Worm (Caenorhabditis elegans): ENCODE measurements around the gene pitr-3.
A peak's percentile ranks its signal among the peaks of the same experiment; 100 is the strongest.

The pitr-3 gene

DNA sequence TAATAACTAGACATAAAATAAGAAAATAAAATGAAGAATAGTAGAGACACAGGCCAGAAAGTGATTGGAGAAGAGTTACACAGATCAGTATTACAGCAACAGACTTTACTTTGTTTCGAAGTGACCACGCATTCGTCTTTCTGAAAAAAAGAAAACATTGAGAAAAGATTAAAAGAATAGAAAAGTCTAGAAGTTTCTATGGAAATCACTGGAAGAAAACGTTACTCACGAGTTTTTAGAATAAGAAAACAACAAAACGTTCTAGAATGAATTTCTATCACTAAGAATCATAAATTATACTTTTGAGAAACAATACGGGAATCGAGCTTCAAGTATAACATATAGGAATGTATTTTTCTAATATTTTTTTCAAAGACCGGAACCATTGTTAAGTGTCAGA, 14.4 kb upstream of the pitr-3 start:
- TF ChIP-seq lin-14 (GFP tag; optimal IDR thresholded peaks at IDR 0.05) (no peak), fos-1 (tag; optimal IDR thresholded peaks at IDR 0.05) (no peak), nhr-77 (tag; optimal IDR thresholded peaks at IDR 0.05) (no peak), unc-30 (tag; optimal IDR thresholded peaks at IDR 0.05) (no peak), ets-5 (GFP tag; IDR thresholded peaks at IDR 0.05) (no peak), egl-13 (tag; optimal IDR thresholded peaks at IDR 0.05) (no peak)

DNA sequence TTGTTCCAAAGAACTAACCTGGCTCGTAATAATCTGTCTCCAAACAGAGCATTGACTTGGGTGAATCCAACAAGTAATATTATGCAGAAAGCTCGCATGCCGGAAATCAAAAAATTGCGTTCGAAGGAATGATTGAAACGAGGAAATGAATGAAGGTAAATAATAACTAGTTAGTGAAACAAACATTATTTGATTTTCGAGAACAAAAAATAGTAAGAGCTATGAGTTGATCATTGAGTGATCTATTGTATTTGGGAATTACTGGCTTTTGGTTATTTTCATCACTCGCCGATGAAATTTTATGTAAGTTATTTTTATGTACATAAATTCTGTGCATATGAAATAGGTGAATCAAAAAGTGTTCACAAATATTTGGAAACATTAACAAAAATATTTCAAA, 13.6 kb upstream of the pitr-3 start, which contains the start of gene B0222.5:
B0222.5 (minus strand) TSS at position 101 of the 400 bp plus-strand sequence.
- TF ChIP-seq nhr-90 (tag; optimal IDR thresholded peaks at IDR 0.05; ENCODE audit: poor library complexity) (no peak), pax-3 (tag; optimal IDR thresholded peaks at IDR 0.05) (no peak), sup-37 (GFP tag; optimal IDR thresholded peaks at IDR 0.05) (no peak), fkh-4 (tag; optimal IDR thresholded peaks at IDR 0.05; ENCODE audit: borderline replicate concordance) (no peak), lin-14 (GFP tag; optimal IDR thresholded peaks at IDR 0.05) (no peak)

DNA sequence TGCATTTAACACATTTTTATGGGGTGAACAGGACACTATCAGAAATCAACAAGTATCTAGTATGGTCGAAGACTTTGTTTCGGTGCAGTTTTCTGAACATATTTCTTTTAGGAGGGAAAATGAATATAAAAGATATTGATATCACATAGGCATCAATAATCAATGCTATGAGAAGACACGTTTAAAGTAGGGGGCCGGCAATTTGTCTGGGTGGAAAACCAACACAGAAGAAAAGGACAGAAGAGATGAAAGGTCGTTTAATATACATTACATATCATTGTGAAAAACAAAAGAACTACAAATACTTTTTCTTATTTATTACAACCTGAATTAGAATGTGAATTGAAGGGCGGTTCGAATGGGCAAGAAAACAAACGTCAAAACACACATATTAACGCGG, 11.1 kb upstream of the pitr-3 start:
- TF ChIP-seq snu-23 (GFP tag; optimal IDR thresholded peaks at IDR 0.05) (peak; percentile 4), lin-13 (GFP tag; optimal IDR thresholded peaks at IDR 0.05) (no peak), nhr-20 (tag; optimal IDR thresholded peaks at IDR 0.05) (peak; percentile 7), unc-30 (tag; optimal IDR thresholded peaks at IDR 0.05) (no peak), unc-86 (tag; optimal IDR thresholded peaks at IDR 0.05) (no peak), sox-4 (tag; optimal IDR thresholded peaks at IDR 0.05) (no peak), C16A3.4 (tag; optimal IDR thresholded peaks at IDR 0.05) (no peak), skn-1 (tag; optimal IDR thresholded peaks at IDR 0.05) (no peak), nhr-71 (tag; optimal IDR thresholded peaks at IDR 0.05) (peak; percentile 7), nhr-85 (tag) (peak; percentile 78)

DNA sequence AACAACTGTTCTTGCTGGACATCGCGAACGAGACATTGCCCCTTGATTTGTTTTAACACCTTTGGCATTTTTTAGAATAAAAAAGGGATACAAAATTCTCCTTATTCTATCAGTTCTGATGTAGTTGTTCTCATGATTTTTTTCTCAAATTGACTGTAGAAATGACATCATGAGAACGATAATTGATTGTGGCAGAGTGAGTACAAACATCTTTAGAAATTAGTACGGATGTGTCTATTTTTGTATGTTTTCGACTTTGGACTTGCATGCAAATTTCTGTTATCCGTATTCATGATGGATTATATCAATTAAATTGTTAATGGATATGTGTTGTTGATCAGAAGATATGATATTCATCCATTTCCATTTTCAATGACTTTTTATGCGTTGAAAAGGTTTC, 7.0 kb upstream of the pitr-3 start:
- TF ChIP-seq tbx-2 (tag; optimal IDR thresholded peaks at IDR 0.05), result peak; percentile 2
- peak; percentile 32 for TF ChIP-seq nhr-71 (tag; optimal IDR thresholded peaks at IDR 0.05)
- no peak for TF ChIP-seq snu-23 (GFP tag; optimal IDR thresholded peaks at IDR 0.05)
- no peak for TF ChIP-seq nhr-47 (tag; optimal IDR thresholded peaks at IDR 0.05)
- peak; percentile 82 for TF ChIP-seq nhr-85 (tag)
- no peak for TF ChIP-seq xbp-1 (tag; optimal IDR thresholded peaks at IDR 0.05)
- TF ChIP-seq lin-14 (GFP tag; optimal IDR thresholded peaks at IDR 0.05), result peak; percentile 23
- TF ChIP-seq nhr-20 (tag; optimal IDR thresholded peaks at IDR 0.05), result peak; percentile 46
- no peak for TF ChIP-seq efl-1 (optimal IDR thresholded peaks at IDR 0.05)
- TF ChIP-seq efl-1 (GFP tag; optimal IDR thresholded peaks at IDR 0.05 in 1 of 2), result no peak

DNA sequence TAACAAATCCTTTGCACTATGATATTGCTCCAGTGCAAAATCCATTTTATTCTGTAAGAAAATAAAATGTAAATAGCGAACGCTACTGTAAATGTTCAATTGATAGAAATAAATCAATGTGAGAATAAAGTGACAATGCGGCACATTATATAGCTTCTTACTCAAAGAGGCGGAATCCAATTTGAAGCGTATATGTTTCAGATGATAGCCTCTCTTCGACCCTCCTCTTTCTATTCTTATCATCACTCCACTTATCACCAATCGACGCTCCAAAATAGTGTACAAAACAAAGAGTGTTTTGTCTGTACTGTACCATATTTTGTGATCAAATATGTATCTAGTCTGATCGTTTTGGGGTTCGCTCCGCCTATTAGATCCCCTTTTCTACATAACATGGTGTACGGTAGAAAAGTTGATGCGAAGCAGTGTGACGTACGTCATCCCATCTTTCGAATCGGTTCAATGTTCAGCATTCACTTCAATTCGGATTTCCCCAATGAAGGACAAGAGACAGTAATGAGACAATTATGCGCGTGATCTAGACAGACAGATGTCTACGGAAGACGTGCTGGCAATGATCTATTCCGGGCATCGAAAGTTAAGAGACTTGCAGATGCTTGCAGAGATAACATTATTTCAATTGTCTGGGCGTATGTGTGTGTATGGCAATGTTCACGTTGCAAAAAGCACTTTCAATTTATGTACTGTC, 5.8 kb upstream of the pitr-3 start, which contains the start of gene spl-2:
spl-2 (minus strand) TSS at position 51 of the 709 bp plus-strand sequence.
- TF ChIP-seq blmp-1 (tag; optimal IDR thresholded peaks at IDR 0.05) (peak; percentile 85), sup-37 (GFP tag; optimal IDR thresholded peaks at IDR 0.05) (no peak), elt-2 (tag; optimal IDR thresholded peaks at IDR 0.05) (peak; percentile 21), nhr-85 (tag) (peak; percentile 98), hlh-17 (GFP tag; optimal IDR thresholded peaks at IDR 0.05; ENCODE audit: borderline replicate concordance) (no peak), unc-30 (tag; optimal IDR thresholded peaks at IDR 0.05) (no peak), aly-2 (tag; optimal IDR thresholded peaks at IDR 0.05) (no peak), lin-14 (GFP tag; optimal IDR thresholded peaks at IDR 0.05) (peak; percentile 83), nhr-20 (tag; optimal IDR thresholded peaks at IDR 0.05) (peak; percentile 70), tlp-1 (tag; optimal IDR thresholded peaks at IDR 0.05) (no peak), tbx-2 (tag; optimal IDR thresholded peaks at IDR 0.05) (peak; percentile 17), efl-3 (GFP tag; optimal IDR thresholded peaks at IDR 0.05) (no peak), egl-27 (tag; optimal IDR thresholded peaks at IDR 0.05) (no peak), nhr-19 (GFP tag; conservative IDR thresholded peaks at IDR 0.05) (peak; percentile 17; the same call in 1 of the 2 replicates), zag-1 (tag; optimal IDR thresholded peaks at IDR 0.05) (no peak), ceh-63 (GFP tag; optimal IDR thresholded peaks at IDR 0.05) (no peak), lsy-2 (tag; optimal IDR thresholded peaks at IDR 0.05) (no peak), pax-3 (tag; optimal IDR thresholded peaks at IDR 0.05) (no peak), mep-1 (tag; optimal IDR thresholded peaks at IDR 0.05) (peak; percentile 27), mdl-1 (tag; optimal IDR thresholded peaks at IDR 0.05) (peak in 1 of 2 experiments; percentile 4), elt-3 (tag; optimal IDR thresholded peaks at IDR 0.05) (peak in 2 of 6 experiments; percentile 5 to 13), grh-1 (GFP tag; IDR thresholded peaks at IDR 0.05) (0 out of 2 replicates have a peak, but pooled peaks have one; percentile 40), nhr-90 (tag; optimal IDR thresholded peaks at IDR 0.05; ENCODE audit: poor library complexity) (peak; percentile 29), ets-5 (GFP tag; IDR thresholded peaks at IDR 0.05) (no peak), nhr-71 (tag; optimal IDR thresholded peaks at IDR 0.05) (peak; percentile 63), snu-23 (GFP tag; optimal IDR thresholded peaks at IDR 0.05) (peak; percentile 35)
